Fruit fly (Drosophila melanogaster): ENCODE measurements around the gene Syx17.
A peak's percentile ranks its signal among the peaks of the same experiment; 100 is the strongest.

Syx17 gene

DNA sequence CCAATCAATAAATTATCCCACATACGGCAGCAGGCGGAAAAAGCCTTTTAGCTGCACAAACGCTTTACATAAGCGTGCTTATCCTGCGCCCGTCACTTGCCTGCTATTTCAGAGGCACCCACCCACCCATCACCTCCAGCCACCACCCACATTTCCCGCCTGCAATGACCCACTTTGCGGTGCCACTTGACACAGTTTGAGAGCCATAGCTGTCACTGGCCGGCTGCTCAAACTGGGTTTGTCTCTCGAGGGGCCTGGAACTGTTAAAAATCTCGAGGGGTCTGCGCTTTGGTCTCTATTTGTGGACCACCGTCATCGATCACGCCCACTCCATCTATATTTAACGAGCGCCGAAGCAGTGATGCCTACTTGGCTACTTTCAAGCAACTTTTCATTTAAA, 31.3 kb upstream of the Syx17 start (continued):
- TF ChIP-seq Dref (GFP tag; IDR thresholded peaks at IDR 0.05) (no peak), cad (GFP tag; optimal IDR thresholded peaks at IDR 0.05) (peak; percentile 79), MESR4 (GFP tag; optimal IDR thresholded peaks at IDR 0.05) (no peak), insv (GFP tag; optimal IDR thresholded peaks at IDR 0.05) (no peak), ken (GFP tag; IDR thresholded peaks at IDR 0.05) (0 out of 3 replicates have a peak, but pooled peaks have one; percentile 11)

DNA sequence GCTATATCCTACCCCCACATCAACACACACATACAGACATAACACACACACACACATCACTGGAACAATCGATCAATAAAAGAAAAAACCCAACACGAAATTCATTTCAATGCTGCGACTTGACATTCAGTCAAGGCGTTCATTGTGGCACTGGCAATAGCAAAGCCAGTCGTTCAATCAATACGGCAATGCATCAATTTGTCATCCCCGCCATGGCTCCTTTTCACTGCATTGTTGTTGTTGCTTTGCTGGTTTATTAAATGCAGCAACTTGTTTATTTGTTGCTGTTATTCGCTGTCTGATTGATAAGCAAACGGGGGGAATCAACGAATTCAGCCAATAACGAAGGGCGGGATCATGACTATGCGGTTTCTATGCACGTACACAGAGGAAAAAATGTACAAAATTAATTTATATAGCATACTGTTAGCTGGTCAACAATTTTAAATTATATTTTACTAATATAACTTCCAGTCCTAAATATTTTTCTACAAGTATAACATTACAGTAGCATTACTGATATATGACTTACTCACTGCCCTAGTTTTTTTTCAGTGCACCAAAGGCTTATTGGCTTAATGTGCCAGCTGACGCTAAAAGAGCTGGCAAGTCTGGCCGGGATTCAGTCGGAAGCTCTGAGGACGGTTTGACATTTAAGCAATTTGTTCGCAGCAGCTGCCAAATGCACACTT, 27.5 kb upstream of the Syx17 start:
- no peak for TF ChIP-seq mld (GFP tag; IDR thresholded peaks at IDR 0.05; ENCODE audit: partially characterized antibody)
- peak; percentile 51 for TF ChIP-seq CG1603 (tag; optimal IDR thresholded peaks at IDR 0.05)
- TF ChIP-seq slou (GFP tag; optimal IDR thresholded peaks at IDR 0.05), result no peak
- no peak for TF ChIP-seq CG1529 (GFP tag; optimal IDR thresholded peaks at IDR 0.05)
- 0 out of 2 replicates have a peak, but pooled peaks have one; percentile 5 for TF ChIP-seq dimm (GFP tag; IDR thresholded peaks at IDR 0.05)
- TF ChIP-seq kni (GFP tag; optimal IDR thresholded peaks at IDR 0.05), result no peak
- peak in 1 of 2 experiments; percentile 21 for TF ChIP-seq bsh (GFP tag; optimal IDR thresholded peaks at IDR 0.05)
- no peak for TF ChIP-seq ro (GFP tag; IDR thresholded peaks at IDR 0.05)
- no peak for TF ChIP-seq CG13624 (GFP tag; optimal IDR thresholded peaks at IDR 0.05)
- no peak for TF ChIP-seq NFAT (GFP tag; IDR thresholded peaks at IDR 0.05)
- TF ChIP-seq CG17568 (GFP tag; optimal IDR thresholded peaks at IDR 0.05), result no peak
- TF ChIP-seq Hey (tag; optimal IDR thresholded peaks at IDR 0.05), result no peak
- peak; percentile 6 for TF ChIP-seq lab (GFP tag; optimal IDR thresholded peaks at IDR 0.05)
- TF ChIP-seq Ada2b (GFP tag; IDR thresholded peaks at IDR 0.05), result peak; percentile 42; the same call in 1 of the 2 replicates
- TF ChIP-seq Hsf (GFP tag; optimal IDR thresholded peaks at IDR 0.05), result no peak
- TF ChIP-seq phol (tag; optimal IDR thresholded peaks at IDR 0.05), result peak; percentile 35
- no peak for TF ChIP-seq CG2129 (GFP tag; IDR thresholded peaks at IDR 0.05; ENCODE audit: partially characterized antibody)
- TF ChIP-seq Nf-YB (GFP tag; optimal IDR thresholded peaks at IDR 0.05), result no peak
- peak in 1 of 2 experiments; percentile 56 for TF ChIP-seq Hr51 (GFP tag; optimal IDR thresholded peaks at IDR 0.05)
- TF ChIP-seq row (GFP tag; IDR thresholded peaks at IDR 0.05), result peak; percentile 58
- no peak for TF ChIP-seq CG18619 (GFP tag; optimal IDR thresholded peaks at IDR 0.05)
- no peak for TF ChIP-seq CG7745 (tag; optimal IDR thresholded peaks at IDR 0.05)
- TF ChIP-seq pros (GFP tag; optimal IDR thresholded peaks at IDR 0.05), result no peak
- TF ChIP-seq CG6765 (GFP tag; optimal IDR thresholded peaks at IDR 0.05), result no peak
- no peak for TF ChIP-seq Sox100B (GFP tag; optimal IDR thresholded peaks at IDR 0.05)
- TF ChIP-seq schlank (tag; optimal IDR thresholded peaks at IDR 0.05), result no peak
- no peak for TF ChIP-seq CG14710 (tag; optimal IDR thresholded peaks at IDR 0.05)
- TF ChIP-seq Sox102F (GFP tag; optimal IDR thresholded peaks at IDR 0.05), result peak; percentile 40
- TF ChIP-seq nmo (GFP tag; optimal IDR thresholded peaks at IDR 0.05), result peak; percentile 13
- peak; percentile 20 for TF ChIP-seq CG30403 (GFP tag; optimal IDR thresholded peaks at IDR 0.05)
- TF ChIP-seq CG10366 (GFP tag; IDR thresholded peaks at IDR 0.05), result peak; percentile 53
- TF ChIP-seq CG5953 (GFP tag; IDR thresholded peaks at IDR 0.05), result no peak
- no peak for TF ChIP-seq fd64A (GFP tag; optimal IDR thresholded peaks at IDR 0.05)
- no peak for TF ChIP-seq CG6175 (GFP tag; IDR thresholded peaks at IDR 0.05)
- TF ChIP-seq CG6689 (GFP tag; IDR thresholded peaks at IDR 0.05), result 0 out of 2 replicates have a peak, but pooled peaks have one; percentile 15
- no peak for TF ChIP-seq sr (GFP tag; IDR thresholded peaks at IDR 0.05)
- 0 out of 3 replicates have a peak, but pooled peaks have one; percentile 13 for TF ChIP-seq CG17361 (GFP tag; IDR thresholded peaks at IDR 0.05)
- peak; percentile 15; the same call in 1 of the 3 replicates for TF ChIP-seq ase (GFP tag; IDR thresholded peaks at IDR 0.05)
- no peak for TF ChIP-seq Mes4 (GFP tag; optimal IDR thresholded peaks at IDR 0.05)
- TF ChIP-seq ttk (GFP tag; IDR thresholded peaks at IDR 0.05), result peak; percentile 44
- no peak for TF ChIP-seq Dip3 (GFP tag; optimal IDR thresholded peaks at IDR 0.05)
- TF ChIP-seq pan (optimal IDR thresholded peaks at IDR 0.05), result no peak
- TF ChIP-seq pan (GFP tag; optimal IDR thresholded peaks at IDR 0.05 in 1 of 2, IDR thresholded peaks at IDR 0.05 in 1 of 2), result peak in 1 of 2 experiments; percentile 49
